Fruit fly (Drosophila melanogaster): ENCODE measurements around the gene CG12499.

Gene CG12499

dm6 chr3R:22420911-22421310 is 25.5 kb downstream of the CG12499 start, which contains the start of the genes Nop56 and mats (continued):
- TF ChIP-seq slp2 (GFP tag; optimal IDR thresholded peaks at IDR 0.05): no peak
- no peak for TF ChIP-seq Antp (GFP tag; optimal IDR thresholded peaks at IDR 0.05)
- TF ChIP-seq CG9727 (GFP tag; optimal IDR thresholded peaks at IDR 0.05): no peak
- TF ChIP-seq NC2β (GFP tag; optimal IDR thresholded peaks at IDR 0.05): peak; percentile 16
- TF ChIP-seq Blimp-1 (GFP tag; optimal IDR thresholded peaks at IDR 0.05): no peak
- no peak for TF ChIP-seq tx (GFP tag; optimal IDR thresholded peaks at IDR 0.05)
- no peak for TF ChIP-seq maf-S (GFP tag; optimal IDR thresholded peaks at IDR 0.05)
- TF ChIP-seq CG7963 (GFP tag; IDR thresholded peaks at IDR 0.05; ENCODE audit: partially characterized antibody): no peak
- no peak for TF ChIP-seq fu2 (GFP tag; optimal IDR thresholded peaks at IDR 0.05)
- TF ChIP-seq CG5245 (GFP tag; optimal IDR thresholded peaks at IDR 0.05): no peak
- peak; percentile 27; the same call in 1 of the 2 replicates for TF ChIP-seq rib (GFP tag; IDR thresholded peaks at IDR 0.05)
- no peak for TF ChIP-seq CrebB (tag; optimal IDR thresholded peaks at IDR 0.05)
- no peak for TF ChIP-seq CG4404 (GFP tag; IDR thresholded peaks at IDR 0.05)
- TF ChIP-seq CG10543 (GFP tag; optimal IDR thresholded peaks at IDR 0.05): no peak
- no peak for TF ChIP-seq CG15011 (GFP tag; optimal IDR thresholded peaks at IDR 0.05)
- peak; percentile 29 for TF ChIP-seq nerfin-1 (tag; optimal IDR thresholded peaks at IDR 0.05)
- TF ChIP-seq Gug (GFP tag; IDR thresholded peaks at IDR 0.05): no peak
- TF ChIP-seq tio (GFP tag; optimal IDR thresholded peaks at IDR 0.05): no peak
- TF ChIP-seq CG8359 (GFP tag; optimal IDR thresholded peaks at IDR 0.05; ENCODE audit: borderline replicate concordance): no peak
- peak; percentile 17 for TF ChIP-seq CG34376 (GFP tag; optimal IDR thresholded peaks at IDR 0.05)
- TF ChIP-seq vvl (GFP tag; IDR thresholded peaks at IDR 0.05): peak; percentile 44; the same call in 1 of the 2 replicates
- peak; percentile 13; the same call in 1 of the 2 replicates for TF ChIP-seq amos (GFP tag; IDR thresholded peaks at IDR 0.05; ENCODE audit: partially characterized antibody)
- TF ChIP-seq sens (GFP tag): peak; percentile 74
- TF ChIP-seq CG31441 (GFP tag; IDR thresholded peaks at IDR 0.05): peak; percentile 8; the same call in 1 of the 2 replicates
- 0 out of 2 replicates have a peak, but pooled peaks have one; percentile 38 for TF ChIP-seq unc-4 (GFP tag; IDR thresholded peaks at IDR 0.05; ENCODE audit: partially characterized antibody)
- TF ChIP-seq cwo (GFP tag; optimal IDR thresholded peaks at IDR 0.05): peak; percentile 63
- no peak for TF ChIP-seq al (GFP tag; IDR thresholded peaks at IDR 0.05)
- no peak for TF ChIP-seq peb (GFP tag; IDR thresholded peaks at IDR 0.05)
- TF ChIP-seq CG6689 (GFP tag; IDR thresholded peaks at IDR 0.05): no peak
- TF ChIP-seq Atf6 (GFP tag; IDR thresholded peaks at IDR 0.05): no peak
- TF ChIP-seq zfh1 (GFP tag; IDR thresholded peaks at IDR 0.05): no peak
- TF ChIP-seq CG3995 (GFP tag; optimal IDR thresholded peaks at IDR 0.05): peak; percentile 40
- TF ChIP-seq CG17361 (GFP tag; IDR thresholded peaks at IDR 0.05): no peak
- TF ChIP-seq CG4707 (GFP tag; optimal IDR thresholded peaks at IDR 0.05): no peak
- no peak for TF ChIP-seq CG7372 (GFP tag; IDR thresholded peaks at IDR 0.05)
- peak; percentile 41 for TF ChIP-seq Sin3A (optimal IDR thresholded peaks at IDR 0.05)
- no peak for TF ChIP-seq tup (GFP tag; optimal IDR thresholded peaks at IDR 0.05)
- no peak for TF ChIP-seq MTF-1 (GFP tag; optimal IDR thresholded peaks at IDR 0.05; ENCODE audit: borderline replicate concordance)
- TF ChIP-seq CG10959 (GFP tag; IDR thresholded peaks at IDR 0.05): no peak
- TF ChIP-seq CG7928 (GFP tag; optimal IDR thresholded peaks at IDR 0.05): no peak
- TF ChIP-seq dmrt99B (tag; optimal IDR thresholded peaks at IDR 0.05): no peak
- TF ChIP-seq disco-r (GFP tag; optimal IDR thresholded peaks at IDR 0.05): no peak
- no peak for TF ChIP-seq ranshi (GFP tag; IDR thresholded peaks at IDR 0.05)
- TF ChIP-seq ewg (GFP tag; optimal IDR thresholded peaks at IDR 0.05): no peak
- TF ChIP-seq abd-A (tag; optimal IDR thresholded peaks at IDR 0.05): no peak
- no peak for TF ChIP-seq CG17612 (GFP tag; IDR thresholded peaks at IDR 0.05)
- TF ChIP-seq Gsc (GFP tag; IDR thresholded peaks at IDR 0.05): no peak
- TF ChIP-seq H2.0 (GFP tag; IDR thresholded peaks at IDR 0.05): no peak
- TF ChIP-seq ftz-f1 (GFP tag; optimal IDR thresholded peaks at IDR 0.05): peak; percentile 45
- no peak for TF ChIP-seq Neu2 (GFP tag; optimal IDR thresholded peaks at IDR 0.05; ENCODE audit: borderline replicate concordance)
- no peak for TF ChIP-seq ERR (GFP tag; optimal IDR thresholded peaks at IDR 0.05)
- peak; percentile 28 for TF ChIP-seq CG12299 (tag; optimal IDR thresholded peaks at IDR 0.05)
